Fruit fly (Drosophila melanogaster) whole organism, embryonic: Measurements from ENCODE around the gene Zasp66.

Source experiments
- ATbp ChIP-seq: fragments of 200-800 bp; sonication (Bioruptor generic); optimal IDR thresholded peaks from 2 replicates; lab custom pipeline; 2017; ENCODE audit warnings: missing biosample characterization, mild to moderate bottlenecking, missing genetic modification characterization, missing genetic modification reagents
- BtbVII ChIP-seq: fragments of 200-800 bp; sonication (Bioruptor generic); optimal IDR thresholded peaks from 3 replicates; lab custom pipeline; 2017; ENCODE audit warnings: missing biosample characterization, mild to moderate bottlenecking, missing genetic modification characterization
- CG11398 ChIP-seq: fragments of 200-800 bp; sonication (Bioruptor generic); optimal IDR thresholded peaks from 2 replicates; lab custom pipeline; 2016; ENCODE audit warnings: missing biosample characterization, missing genetic modification characterization
- CG11456 ChIP-seq: fragments of 200-800 bp; sonication (Bioruptor generic); IDR thresholded peaks from 3 replicates; pipeline ENCODE4 v1.3.6; 2022; ENCODE audit warnings: missing biosample characterization, missing genetic modification characterization
- CG11504 ChIP-seq: fragments of 200-800 bp; sonication (Bioruptor generic); optimal IDR thresholded peaks from 3 replicates; lab custom pipeline; 2019; ENCODE audit warnings: missing biosample characterization, mild to moderate bottlenecking, missing genetic modification characterization, moderate library complexity
- CG14014 ChIP-seq: fragments of 200-800 bp; sonication (Bioruptor generic); IDR thresholded peaks from 2 replicates; pipeline ENCODE4 v1.3.6; 2022; ENCODE audit warnings: missing biosample characterization, missing genetic modification characterization
- CG14441 ChIP-seq: fragments of 200-800 bp; sonication (Bioruptor generic); IDR thresholded peaks from 2 replicates; pipeline ENCODE4 v1.3.6; 2022; ENCODE audit warnings: missing biosample characterization, missing genetic modification characterization
- CG14965 ChIP-seq: fragments of 200-800 bp; sonication (Bioruptor generic); optimal IDR thresholded peaks from 2 replicates; lab custom pipeline; 2016; ENCODE audit warnings: missing biosample characterization, missing genetic modification characterization, borderline replicate concordance
- CG1529 ChIP-seq: fragments of 200-800 bp; sonication (Bioruptor generic); optimal IDR thresholded peaks from 3 replicates; lab custom pipeline; 2018; ENCODE audit warnings: missing biosample characterization, missing genetic modification characterization
- CG15514 ChIP-seq: fragments of 200-800 bp; sonication (Bioruptor generic); optimal IDR thresholded peaks from 3 replicates; lab custom pipeline; 2017; ENCODE audit warnings: missing biosample characterization, missing genetic modification characterization, mild to moderate bottlenecking, moderate library complexity, missing genetic modification reagents
- CG17361 ChIP-seq: fragments of 200-800 bp; sonication (Bioruptor generic); IDR thresholded peaks from 3 replicates; pipeline ENCODE4 v1.3.6; 2022; ENCODE audit warnings: missing biosample characterization, missing genetic modification characterization
- CG2875 ChIP-seq: fragments of 200-800 bp; sonication (Bioruptor generic); optimal IDR thresholded peaks from 2 replicates; lab custom pipeline; 2017; ENCODE audit warnings: missing biosample characterization, mild to moderate bottlenecking, missing genetic modification characterization, missing genetic modification reagents
- CG32772 ChIP-seq: fragments of 200-800 bp; sonication (Bioruptor generic); IDR thresholded peaks from 2 replicates; pipeline ENCODE4 v1.3.6; 2022; ENCODE audit warnings: missing biosample characterization, missing genetic modification characterization
- CG6765 ChIP-seq: fragments of 200-800 bp; sonication (Bioruptor generic); optimal IDR thresholded peaks from 3 replicates; lab custom pipeline; 2017; ENCODE audit warnings: missing biosample characterization, mild to moderate bottlenecking, missing genetic modification characterization
- CG6813 ChIP-seq: fragments of 200-800 bp; sonication (Bioruptor generic); optimal IDR thresholded peaks from 2 replicates; lab custom pipeline; 2017; ENCODE audit warnings: missing biosample characterization, missing genetic modification characterization, mild to moderate bottlenecking, moderate library complexity, missing genetic modification reagents
- CoRest ChIP-seq: fragments of 200-800 bp; sonication (Bioruptor generic); optimal IDR thresholded peaks from 3 replicates; lab custom pipeline; 2018; ENCODE audit warnings: missing biosample characterization, mild to moderate bottlenecking, missing genetic modification characterization, moderate library complexity
- D ChIP-seq, 2 experiments: fragments of 200-800 bp in 1 of 2; fragments of >200 bp in 1 of 2; sonication (Bioruptor generic) in 1 of 2; optimal IDR thresholded peaks; 2 replicates in 1 of 2; 3 replicates in 1 of 2; lab custom pipeline; 2017; ENCODE audit warnings: mild to moderate bottlenecking in 1 of 2, missing biosample characterization in 1 of 2, missing genetic modification characterization in 1 of 2, missing genetic modification reagents in 1 of 2
- E2f1 ChIP-seq: fragments of 200-800 bp; sonication (Bioruptor generic); IDR thresholded peaks from 2 replicates; pipeline ENCODE4 v1.3.6; 2022; ENCODE audit warnings: missing biosample characterization, missing genetic modification characterization
- HLH3B ChIP-seq: fragments of 200-800 bp; sonication (Bioruptor generic); IDR thresholded peaks from 2 replicates; pipeline ENCODE4 v1.3.6; 2022; ENCODE audit warnings: missing biosample characterization, missing genetic modification characterization
- MTF-1 ChIP-seq: fragments of 200-800 bp; sonication (Bioruptor generic); optimal IDR thresholded peaks from 2 replicates; lab custom pipeline; 2018; ENCODE audit warnings: missing biosample characterization, mild to moderate bottlenecking, missing genetic modification characterization, borderline replicate concordance
- Med ChIP-seq: fragments of 200-800 bp; sonication (Bioruptor generic); peaks from one replicate; lab custom pipeline; 2016; ENCODE audit warnings: missing biosample characterization, missing genetic modification characterization, mild to moderate bottlenecking, inconsistent platforms, moderate library complexity
- NC2α ChIP-seq: fragments of 200-800 bp; sonication (Bioruptor generic); optimal IDR thresholded peaks from 2 replicates; lab custom pipeline; 2016; ENCODE audit warnings: missing biosample characterization, missing genetic modification characterization
- NFAT ChIP-seq: fragments of 200-800 bp; sonication (Bioruptor generic); IDR thresholded peaks from 2 replicates; pipeline ENCODE4 v1.3.6; 2022; ENCODE audit warnings: missing biosample characterization, missing genetic modification characterization
- Sox100B ChIP-seq: fragments of 200-800 bp; sonication (Bioruptor generic); optimal IDR thresholded peaks from 3 replicates; lab custom pipeline; 2018; ENCODE audit warnings: missing biosample characterization, mild to moderate bottlenecking, missing genetic modification characterization
- Trl ChIP-seq, 3 experiments: fragments of >200 bp in 2 of 3; fragments of 200-800 bp in 1 of 3; sonication (Bioruptor generic) in 1 of 3; optimal IDR thresholded peaks; 2 replicates in 1 of 3; 3 replicates in 2 of 3; lab custom pipeline; 2016 to 2017; ENCODE audit warnings: missing biosample characterization in 1 of 3, missing genetic modification characterization in 1 of 3
- bowl ChIP-seq: fragments of 200-800 bp; sonication (Bioruptor generic); IDR thresholded peaks from 2 replicates; pipeline ENCODE4 v1.3.6; 2022; ENCODE audit warnings: missing biosample characterization, missing genetic modification characterization
- cg ChIP-seq: fragments of 200-800 bp; sonication (Bioruptor generic); optimal IDR thresholded peaks from 3 replicates; lab custom pipeline; 2019; ENCODE audit warnings: missing biosample characterization, mild to moderate bottlenecking, missing genetic modification characterization, moderate library complexity
- chif ChIP-seq, 2 experiments: fragments of 200-800 bp; sonication (Bioruptor generic); optimal IDR thresholded peaks; 3 replicates each; lab custom pipeline; 2016; ENCODE audit warnings: missing biosample characterization in 2 of 2, missing genetic modification characterization in 2 of 2
- ci ChIP-seq: fragments of 200-800 bp; sonication (Bioruptor generic); IDR thresholded peaks from 3 replicates; pipeline ENCODE4 v1.3.6; 2022; ENCODE audit warnings: missing biosample characterization, missing genetic modification characterization
- corto ChIP-seq: fragments of 200-800 bp; sonication (Bioruptor generic); optimal IDR thresholded peaks from 2 replicates; lab custom pipeline; 2016; ENCODE audit warnings: missing biosample characterization, mild to moderate bottlenecking, missing genetic modification characterization, moderate library complexity
- cwo ChIP-seq: fragments of 200-800 bp; sonication (Bioruptor generic); optimal IDR thresholded peaks from 3 replicates; lab custom pipeline; 2017; ENCODE audit warnings: missing biosample characterization, missing genetic modification characterization, mild to moderate bottlenecking, moderate library complexity, missing genetic modification reagents
- dan ChIP-seq: fragments of 200-800 bp; sonication (Bioruptor generic); IDR thresholded peaks from 2 replicates; pipeline ENCODE4 v1.3.6; 2022; ENCODE audit warnings: missing biosample characterization, missing genetic modification characterization
- dimm ChIP-seq: fragments of 200-800 bp; sonication (Bioruptor generic); IDR thresholded peaks from 2 replicates; pipeline ENCODE4 v1.3.6; 2022; ENCODE audit warnings: missing biosample characterization, missing genetic modification characterization
- dmrt99B ChIP-seq: fragments of 200-800 bp; sonication (Bioruptor generic); optimal IDR thresholded peaks from 2 replicates; lab custom pipeline; 2018; ENCODE audit warnings: missing biosample characterization, mild to moderate bottlenecking, missing genetic modification characterization, moderate library complexity
- dpn ChIP-seq, 2 experiments: fragments of 200-800 bp; sonication (Bioruptor generic); optimal IDR thresholded peaks; 3 replicates each; lab custom pipeline; 2016; ENCODE audit warnings: missing biosample characterization in 2 of 2, missing genetic modification characterization in 2 of 2
- en ChIP-seq: fragments of 200-800 bp; sonication (Bioruptor generic); optimal IDR thresholded peaks from 2 replicates; lab custom pipeline; 2016; ENCODE audit warnings: missing biosample characterization, missing genetic modification characterization
- gce ChIP-seq: fragments of 200-800 bp; sonication (Bioruptor generic); IDR thresholded peaks from 3 replicates; pipeline ENCODE4 v1.3.6; 2022; ENCODE audit warnings: missing biosample characterization, missing genetic modification characterization
- gsb ChIP-seq: fragments of 200-800 bp; sonication (Bioruptor generic); IDR thresholded peaks from 2 replicates; pipeline ENCODE4 v1.3.6; 2022; ENCODE audit warnings: missing biosample characterization, missing genetic modification characterization
- her ChIP-seq: fragments of 200-800 bp; sonication (Bioruptor generic); optimal IDR thresholded peaks from 2 replicates; lab custom pipeline; 2016; ENCODE audit warnings: missing biosample characterization, missing genetic modification characterization
- lab ChIP-seq: fragments of 200-800 bp; sonication (Bioruptor generic); optimal IDR thresholded peaks from 3 replicates; lab custom pipeline; 2017; ENCODE audit warnings: missing biosample characterization, missing genetic modification characterization, mild to moderate bottlenecking, moderate library complexity, missing genetic modification reagents
- maf-S ChIP-seq: fragments of 200-800 bp; sonication (Bioruptor generic); optimal IDR thresholded peaks from 2 replicates; lab custom pipeline; 2016; ENCODE audit warnings: missing biosample characterization, missing genetic modification characterization
- mirr ChIP-seq: fragments of 200-800 bp; sonication (Bioruptor generic); optimal IDR thresholded peaks from 3 replicates; lab custom pipeline; 2018; ENCODE audit warnings: missing biosample characterization, mild to moderate bottlenecking, missing genetic modification characterization
- odd ChIP-seq: fragments of 200-800 bp; sonication (Bioruptor generic); optimal IDR thresholded peaks from 2 replicates; lab custom pipeline; 2017; ENCODE audit warnings: missing biosample characterization, mild to moderate bottlenecking, missing genetic modification characterization
- repo ChIP-seq: fragments of 200-800 bp; sonication (Bioruptor generic); optimal IDR thresholded peaks from 2 replicates; lab custom pipeline; 2016; ENCODE audit warnings: missing biosample characterization, missing genetic modification characterization
- sima ChIP-seq: fragments of 200-800 bp; sonication (Bioruptor generic); optimal IDR thresholded peaks from 2 replicates; lab custom pipeline; 2016; ENCODE audit warnings: missing biosample characterization, missing genetic modification characterization
- stc ChIP-seq: fragments of 200-800 bp; sonication (Bioruptor generic); IDR thresholded peaks from 2 replicates; pipeline ENCODE4 v1.3.6; 2022; ENCODE audit warnings: missing biosample characterization, missing genetic modification characterization
- tap ChIP-seq: fragments of 200-800 bp; optimal IDR thresholded peaks from 3 replicates; lab custom pipeline; 2019; ENCODE audit warnings: missing biosample characterization, mild to moderate bottlenecking, missing genetic modification characterization, moderate library complexity
- wek ChIP-seq: fragments of 200-800 bp; sonication (Bioruptor generic); optimal IDR thresholded peaks from 3 replicates; lab custom pipeline; 2018; ENCODE audit warnings: missing biosample characterization, mild to moderate bottlenecking, missing genetic modification characterization, moderate library complexity
- zen ChIP-seq: fragments of 200-800 bp; sonication (Bioruptor generic); optimal IDR thresholded peaks from 3 replicates; lab custom pipeline; 2018; ENCODE audit warnings: missing biosample characterization, mild to moderate bottlenecking, missing genetic modification characterization, moderate library complexity

Gene Zasp66

DNA sequence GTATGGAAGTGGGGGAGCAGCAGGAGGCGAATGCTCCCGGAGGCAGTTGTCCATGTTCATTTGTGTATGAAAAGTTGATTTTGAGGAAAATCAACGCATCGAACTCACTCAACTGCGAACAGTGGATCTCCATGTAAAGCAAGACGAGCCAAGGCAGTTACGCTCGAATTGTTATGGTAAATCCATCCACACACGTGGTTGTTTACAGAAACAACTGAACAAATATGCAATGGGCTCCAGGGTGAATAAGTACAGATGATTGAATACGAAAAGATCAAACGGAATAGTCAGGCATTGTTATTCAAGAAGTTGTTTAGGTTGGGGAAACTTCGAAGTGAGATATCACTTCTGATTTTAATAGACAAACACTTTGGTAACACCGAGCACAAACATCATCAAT, 40.1 kb upstream of the Zasp66 start (continued):
- TF ChIP-seq repo (GFP tag; lab: Kevin White, UChicago) (no peak), stc (GFP tag; lab: Robert Waterston, UW) (no peak), CG1529 (no peak), dan (GFP tag; lab: Robert Waterston, UW) (no peak), CG14014 (GFP tag; lab: Robert Waterston, UW) (peak; percentile 45; the same call in 1 of the 2 replicates), E2f1 (GFP tag; lab: Robert Waterston, UW) (no peak; the same call in 1 of the 2 replicates), bowl (GFP tag; lab: Robert Waterston, UW) (peak; percentile 34; the same call in 1 of the 2 replicates), zen (no peak), NC2α (GFP tag; lab: Kevin White, UChicago) (peak; percentile 13), ci (GFP tag; lab: Robert Waterston, UW) (no peak; the same call in 2 of the 3 replicates), CG6765 (peak; percentile 49), gce (GFP tag; lab: Robert Waterston, UW) (peak; percentile 33; the same call in 1 of the 3 replicates), HLH3B (GFP tag; lab: Robert Waterston, UW) (peak; percentile 44; the same call in 1 of the 2 replicates), cg (GFP tag; lab: Kevin White, UChicago) (no peak), sima (GFP tag; lab: Kevin White, UChicago) (no peak), CG11504 (tag; lab: Kevin White, UChicago) (no peak), tap (no peak), chif (GFP tag; optimal IDR thresholded peaks at IDR 0.05; lab: Kevin White, UChicago) (no peak), MTF-1 (GFP tag; lab: Kevin White, UChicago) (peak; percentile 41), D (optimal IDR thresholded peaks at IDR 0.05; lab: Kevin White, UChicago) (no peak), D (GFP tag; optimal IDR thresholded peaks at IDR 0.05; lab: Kevin White, UChicago) (peak; percentile 27), Trl (optimal IDR thresholded peaks at IDR 0.05; lab: Kevin White, UChicago) (no peak), Trl (GFP tag; optimal IDR thresholded peaks at IDR 0.05; lab: Kevin White, UChicago) (peak; percentile 53), CG11456 (0 out of 3 replicates have a peak, but pooled peaks have one; percentile 41), mirr (GFP tag; lab: Kevin White, UChicago) (peak; percentile 60), Med (GFP tag; lab: Kevin White, UChicago) (peak; percentile 80), CG14441 (GFP tag; lab: Robert Waterston, UW) (peak; percentile 23; the same call in 1 of the 2 replicates), odd (peak; percentile 15), CG2875 (GFP tag; lab: Kevin White, UChicago) (peak; percentile 49), CoRest (tag; lab: Kevin White, UChicago) (no peak), CG17361 (GFP tag; lab: Robert Waterston, UW) (no peak), dmrt99B (peak; percentile 56), CG11398 (GFP tag; lab: Kevin White, UChicago) (no peak), dpn (GFP tag; optimal IDR thresholded peaks at IDR 0.05; lab: Kevin White, UChicago) (peak in 1 of 2 experiments; percentile 30), corto (GFP tag; lab: Kevin White, UChicago) (no peak), dimm (GFP tag; lab: Robert Waterston, UW) (no peak), her (GFP tag; lab: Kevin White, UChicago) (peak; percentile 46), CG6813 (peak; percentile 39), NFAT (GFP tag; lab: Robert Waterston, UW) (no peak), cwo (GFP tag; lab: Kevin White, UChicago) (peak; percentile 37), en (GFP tag; lab: Kevin White, UChicago) (peak; percentile 30), CG32772 (GFP tag; lab: Robert Waterston, UW) (no peak), wek (GFP tag; lab: Kevin White, UChicago) (peak; percentile 68), gsb (GFP tag; lab: Robert Waterston, UW) (peak; percentile 31; the same call in 1 of the 2 replicates), CG14965 (GFP tag; lab: Kevin White, UChicago) (peak; percentile 24), lab (peak; percentile 82), maf-S (GFP tag; lab: Kevin White, UChicago) (peak; percentile 1), BtbVII (GFP tag; lab: Kevin White, UChicago) (peak; percentile 41), ATbp (GFP tag; lab: Kevin White, UChicago) (peak; percentile 73), CG15514 (GFP tag; lab: Kevin White, UChicago) (peak; percentile 68), Sox100B (GFP tag; lab: Kevin White, UChicago) (no peak)
